Fruit fly (Drosophila melanogaster) whole organism, embryonic: ENCODE results near the gene Rbp.
A peak's percentile ranks its signal among the peaks of the same experiment; 100 is the strongest.

Experiments
- Atf6 ChIP-seq: fragments of 200-800 bp; sonication (Bioruptor generic); IDR thresholded peaks from 2 replicates; pipeline ENCODE4 v1.3.6; 2022; ENCODE audit warnings: missing biosample characterization, missing genetic modification characterization
- B-H1 ChIP-seq: fragments of 200-800 bp; sonication (Bioruptor generic); IDR thresholded peaks from 3 replicates; pipeline ENCODE4 v1.3.6; 2022; ENCODE audit warnings: missing biosample characterization, missing genetic modification characterization
- C15 ChIP-seq: fragments of 200-800 bp; sonication (Bioruptor generic); IDR thresholded peaks from 3 replicates; pipeline ENCODE4 v1.3.6; 2022; ENCODE audit warnings: missing biosample characterization, missing genetic modification characterization
- CG10979 ChIP-seq: fragments of 200-800 bp; sonication (Bioruptor generic); optimal IDR thresholded peaks from 2 replicates; lab custom pipeline; 2018; ENCODE audit warnings: missing biosample characterization, mild to moderate bottlenecking, missing genetic modification characterization, moderate library complexity
- CG11398 ChIP-seq: fragments of 200-800 bp; sonication (Bioruptor generic); optimal IDR thresholded peaks from 2 replicates; lab custom pipeline; 2016; ENCODE audit warnings: missing biosample characterization, missing genetic modification characterization
- CG12071 ChIP-seq: fragments of 200-800 bp; sonication (Bioruptor generic); optimal IDR thresholded peaks from 3 replicates; lab custom pipeline; 2018; ENCODE audit warnings: missing biosample characterization, mild to moderate bottlenecking, missing genetic modification characterization
- CG12659 ChIP-seq: fragments of 200-800 bp; sonication (Bioruptor generic); optimal IDR thresholded peaks from 3 replicates; lab custom pipeline; 2017; ENCODE audit warnings: mild to moderate bottlenecking, missing biosample characterization, missing genetic modification reagents, missing genetic modification characterization
- CG13894 ChIP-seq: fragments of 200-800 bp; sonication (Bioruptor generic); optimal IDR thresholded peaks from 3 replicates; lab custom pipeline; 2018; ENCODE audit warnings: missing biosample characterization, mild to moderate bottlenecking, missing genetic modification characterization, moderate library complexity
- CG15601 ChIP-seq: fragments of 200-800 bp; sonication (Bioruptor generic); optimal IDR thresholded peaks from 3 replicates; lab custom pipeline; 2019; ENCODE audit warnings: missing biosample characterization, mild to moderate bottlenecking, missing genetic modification characterization, moderate library complexity
- CG1602 ChIP-seq: fragments of 200-800 bp; sonication (Bioruptor generic); optimal IDR thresholded peaks from 3 replicates; lab custom pipeline; 2016; ENCODE audit warnings: missing biosample characterization, missing genetic modification characterization
- CG1603 ChIP-seq: fragments of 200-800 bp; sonication (Bioruptor generic); optimal IDR thresholded peaks from 2 replicates; lab custom pipeline; 2019; ENCODE audit warnings: missing biosample characterization, mild to moderate bottlenecking, missing genetic modification characterization, moderate library complexity
- CG30431 ChIP-seq: fragments of 200-800 bp; sonication (Bioruptor generic); optimal IDR thresholded peaks from 2 replicates; lab custom pipeline; 2017; ENCODE audit warnings: missing biosample characterization, missing genetic modification characterization
- CG4328 ChIP-seq: fragments of 200-800 bp; sonication (Bioruptor generic); optimal IDR thresholded peaks from 3 replicates; lab custom pipeline; 2017; ENCODE audit warnings: missing biosample characterization, missing genetic modification reagents, missing genetic modification characterization
- CG4360 ChIP-seq: fragments of 200-800 bp; sonication (Bioruptor generic); IDR thresholded peaks from 2 replicates; pipeline ENCODE4 v1.3.6; 2022; ENCODE audit warnings: missing biosample characterization, missing genetic modification characterization
- CG6254 ChIP-seq: fragments of 200-800 bp; sonication (Bioruptor generic); optimal IDR thresholded peaks from 3 replicates; lab custom pipeline; 2017; ENCODE audit warnings: mild to moderate bottlenecking, missing biosample characterization, missing genetic modification reagents, missing genetic modification characterization
- CG9797 ChIP-seq: fragments of 200-800 bp; sonication (Bioruptor generic); optimal IDR thresholded peaks from 3 replicates; lab custom pipeline; 2018; ENCODE audit warnings: missing biosample characterization, mild to moderate bottlenecking, missing genetic modification characterization
- CG9876 ChIP-seq: fragments of 200-800 bp; sonication (Bioruptor generic); optimal IDR thresholded peaks from 2 replicates; lab custom pipeline; 2016; ENCODE audit warnings: missing biosample characterization, missing genetic modification characterization
- D ChIP-seq, 2 experiments: fragments of 200-800 bp in 1 of 2; fragments of >200 bp in 1 of 2; sonication (Bioruptor generic) in 1 of 2; optimal IDR thresholded peaks; 2 replicates in 1 of 2; 3 replicates in 1 of 2; lab custom pipeline; 2017; ENCODE audit warnings: mild to moderate bottlenecking in 1 of 2, missing biosample characterization in 1 of 2, missing genetic modification characterization in 1 of 2, missing genetic modification reagents in 1 of 2
- Doc3 ChIP-seq: fragments of 200-800 bp; sonication (Bioruptor generic); IDR thresholded peaks from 3 replicates; pipeline ENCODE4 v1.3.6; 2022; ENCODE audit warnings: missing biosample characterization, missing genetic modification characterization; ENCODE audit not compliant: partially characterized antibody
- Dp ChIP-seq: fragments of 200-800 bp; sonication (Bioruptor generic); optimal IDR thresholded peaks from 2 replicates; lab custom pipeline; 2018; ENCODE audit warnings: missing biosample characterization, mild to moderate bottlenecking, missing genetic modification characterization, moderate library complexity
- H2.0 ChIP-seq: fragments of 200-800 bp; sonication (Bioruptor generic); IDR thresholded peaks from 2 replicates; pipeline ENCODE4 v1.3.6; 2022; ENCODE audit warnings: missing biosample characterization, missing genetic modification characterization
- HLH3B ChIP-seq: fragments of 200-800 bp; sonication (Bioruptor generic); IDR thresholded peaks from 2 replicates; pipeline ENCODE4 v1.3.6; 2022; ENCODE audit warnings: missing biosample characterization, missing genetic modification characterization
- HmgD ChIP-seq: fragments of 200-800 bp; sonication (Bioruptor generic); optimal IDR thresholded peaks from 3 replicates; lab custom pipeline; 2016; ENCODE audit warnings: missing biosample characterization, missing genetic modification characterization
- HmgZ ChIP-seq: fragments of 200-800 bp; sonication (Bioruptor generic); optimal IDR thresholded peaks from 2 replicates; lab custom pipeline; 2018; ENCODE audit warnings: missing biosample characterization, mild to moderate bottlenecking, missing genetic modification characterization
- Hr51 ChIP-seq, 2 experiments: fragments of 200-800 bp; sonication (Bioruptor generic); optimal IDR thresholded peaks; 2 replicates in 1 of 2; 3 replicates in 1 of 2; lab custom pipeline; 2016 to 2018; ENCODE audit warnings: missing biosample characterization in 2 of 2, missing genetic modification characterization in 2 of 2, mild to moderate bottlenecking in 1 of 2, moderate library complexity in 1 of 2
- Hsf ChIP-seq: fragments of 200-800 bp; sonication (Bioruptor generic); optimal IDR thresholded peaks from 3 replicates; lab custom pipeline; 2016; ENCODE audit warnings: missing biosample characterization, missing genetic modification characterization
- Xbp1 ChIP-seq: fragments of 200-800 bp; sonication (Bioruptor generic); optimal IDR thresholded peaks from 3 replicates; lab custom pipeline; 2016; ENCODE audit warnings: missing biosample characterization, mild to moderate bottlenecking, missing genetic modification characterization
- ase ChIP-seq: fragments of 200-800 bp; sonication (Bioruptor generic); IDR thresholded peaks from 3 replicates; pipeline ENCODE4 v1.3.6; 2022; ENCODE audit warnings: missing biosample characterization, missing genetic modification characterization
- bigmax ChIP-seq: fragments of 200-800 bp; sonication (Bioruptor generic); optimal IDR thresholded peaks from 2 replicates; lab custom pipeline; 2018; ENCODE audit warnings: missing biosample characterization, mild to moderate bottlenecking, missing genetic modification characterization
- cato ChIP-seq: fragments of 200-800 bp; sonication (Bioruptor generic); optimal IDR thresholded peaks from 2 replicates; lab custom pipeline; 2016; ENCODE audit warnings: missing biosample characterization, missing genetic modification characterization, borderline replicate concordance
- chinmo ChIP-seq: fragments of 200-800 bp; sonication (Bioruptor generic); IDR thresholded peaks from 4 replicates; pipeline ENCODE4 v1.3.6; 2022; ENCODE audit warnings: missing biosample characterization, missing genetic modification characterization; ENCODE audit not compliant: partially characterized antibody
- corto ChIP-seq: fragments of 200-800 bp; sonication (Bioruptor generic); optimal IDR thresholded peaks from 2 replicates; lab custom pipeline; 2016; ENCODE audit warnings: missing biosample characterization, mild to moderate bottlenecking, missing genetic modification characterization, moderate library complexity
- dysf ChIP-seq: fragments of 200-800 bp; sonication (Bioruptor generic); IDR thresholded peaks from 3 replicates; pipeline ENCODE4 v1.3.6; 2022; ENCODE audit warnings: missing biosample characterization, missing genetic modification characterization
- fd3F ChIP-seq: fragments of 200-800 bp; sonication (Bioruptor generic); optimal IDR thresholded peaks from 2 replicates; lab custom pipeline; 2018; ENCODE audit warnings: missing biosample characterization, mild to moderate bottlenecking, missing genetic modification characterization, moderate library complexity
- fu2 ChIP-seq: fragments of 200-800 bp; sonication (Bioruptor generic); optimal IDR thresholded peaks from 2 replicates; lab custom pipeline; 2016; ENCODE audit warnings: missing biosample characterization, missing genetic modification characterization
- grn ChIP-seq: fragments of 200-800 bp; sonication (Bioruptor generic); optimal IDR thresholded peaks from 3 replicates; lab custom pipeline; 2017; ENCODE audit warnings: missing biosample characterization, missing genetic modification characterization
- insv ChIP-seq, 2 experiments: fragments of 200-800 bp; sonication (Bioruptor generic); optimal IDR thresholded peaks; 3 replicates each; lab custom pipeline; 2016 to 2018; ENCODE audit warnings: missing biosample characterization in 2 of 2, missing genetic modification characterization in 2 of 2
- knrl ChIP-seq: fragments of 200-800 bp; sonication (Bioruptor generic); IDR thresholded peaks from 3 replicates; pipeline ENCODE4 v1.3.6; 2022; ENCODE audit warnings: missing biosample characterization, missing genetic modification characterization; ENCODE audit not compliant: partially characterized antibody
- nau ChIP-seq: fragments of 200-800 bp; sonication (Bioruptor generic); optimal IDR thresholded peaks from 3 replicates; lab custom pipeline; 2017; ENCODE audit warnings: missing biosample characterization, mild to moderate bottlenecking, missing genetic modification characterization, missing genetic modification reagents
- oc ChIP-seq: fragments of 200-800 bp; sonication (Bioruptor generic); optimal IDR thresholded peaks from 2 replicates; lab custom pipeline; 2018; ENCODE audit warnings: missing biosample characterization, mild to moderate bottlenecking, missing genetic modification characterization, moderate library complexity
- org-1 ChIP-seq: fragments of 200-800 bp; sonication (Bioruptor generic); optimal IDR thresholded peaks from 2 replicates; lab custom pipeline; 2017; ENCODE audit warnings: missing biosample characterization, missing genetic modification characterization
- ro ChIP-seq: fragments of 200-800 bp; sonication (Bioruptor generic); IDR thresholded peaks from 2 replicates; pipeline ENCODE4 v1.3.6; 2022; ENCODE audit warnings: missing biosample characterization, missing genetic modification characterization
- row ChIP-seq: fragments of 200-800 bp; sonication (Bioruptor generic); IDR thresholded peaks from 3 replicates; pipeline ENCODE4 v1.3.6; 2022; ENCODE audit warnings: missing biosample characterization, missing genetic modification characterization
- sc ChIP-seq, 3 experiments: fragments of >200 bp in 2 of 3; fragments of 200-800 bp in 1 of 3; sonication (Bioruptor generic) in 1 of 3; optimal IDR thresholded peaks; 2 replicates in 2 of 3; 3 replicates in 1 of 3; lab custom pipeline; 2017; ENCODE audit warnings: mild to moderate bottlenecking in 1 of 3, missing biosample characterization in 1 of 3, missing genetic modification characterization in 1 of 3, missing genetic modification reagents in 1 of 3
- shn ChIP-seq: fragments of 200-800 bp; sonication (Bioruptor generic); optimal IDR thresholded peaks from 3 replicates; lab custom pipeline; 2016; ENCODE audit warnings: missing biosample characterization, missing genetic modification characterization
- sima ChIP-seq: fragments of 200-800 bp; sonication (Bioruptor generic); optimal IDR thresholded peaks from 2 replicates; lab custom pipeline; 2016; ENCODE audit warnings: missing biosample characterization, missing genetic modification characterization
- slbo ChIP-seq: fragments of 200-800 bp; sonication (Bioruptor generic); IDR thresholded peaks from 2 replicates; pipeline ENCODE4 v1.3.6; 2022; ENCODE audit warnings: missing biosample characterization, missing genetic modification characterization
- slp2 ChIP-seq: fragments of 200-800 bp; sonication (Bioruptor generic); optimal IDR thresholded peaks from 2 replicates; lab custom pipeline; 2016; ENCODE audit warnings: missing biosample characterization, missing genetic modification characterization
- sqz ChIP-seq: fragments of 200-800 bp; sonication (Bioruptor generic); optimal IDR thresholded peaks from 3 replicates; lab custom pipeline; 2018; ENCODE audit warnings: missing biosample characterization, mild to moderate bottlenecking, missing genetic modification characterization
- unc-4 ChIP-seq: fragments of 200-800 bp; sonication (Bioruptor generic); IDR thresholded peaks from 2 replicates; pipeline ENCODE4 v1.3.6; 2022; ENCODE audit warnings: missing biosample characterization, missing genetic modification characterization; ENCODE audit not compliant: partially characterized antibody

Rbp gene

dm6 chr3R:15367477-15367876 lies 7.0 kb upstream of the Rbp start, which contains the start of gene CG34404 (continued):
- no peak for TF ChIP-seq D (optimal IDR thresholded peaks at IDR 0.05; lab: Kevin White, UChicago)
- no peak for TF ChIP-seq D (GFP tag; optimal IDR thresholded peaks at IDR 0.05; lab: Kevin White, UChicago)
- no peak for TF ChIP-seq nau (GFP tag; lab: Kevin White, UChicago)
- no peak for TF ChIP-seq CG6254 (GFP tag; lab: Kevin White, UChicago)
- TF ChIP-seq Xbp1 (GFP tag; lab: Kevin White, UChicago), result no peak
- TF ChIP-seq chinmo, result 0 out of 4 replicates have a peak, but pooled peaks have one; percentile 57
- TF ChIP-seq shn (GFP tag; lab: Kevin White, UChicago), result no peak
- TF ChIP-seq fd3F (GFP tag; lab: Kevin White, UChicago), result no peak
- no peak for TF ChIP-seq slbo
- TF ChIP-seq dysf, result no peak
- peak; percentile 61 to 96 for TF ChIP-seq insv (GFP tag; optimal IDR thresholded peaks at IDR 0.05; lab: Kevin White, UChicago)
- TF ChIP-seq Atf6 (GFP tag; lab: Robert Waterston, UW), result no peak
- TF ChIP-seq CG10979 (tag; lab: Kevin White, UChicago), result no peak
- TF ChIP-seq bigmax (GFP tag; lab: Kevin White, UChicago), result no peak
- TF ChIP-seq Hr51 (GFP tag; optimal IDR thresholded peaks at IDR 0.05; lab: Kevin White, UChicago), result no peak
- no peak for TF ChIP-seq B-H1
- no peak for TF ChIP-seq H2.0 (GFP tag; lab: Robert Waterston, UW)
- TF ChIP-seq row (GFP tag; lab: Robert Waterston, UW), result no peak
- no peak for TF ChIP-seq CG12659 (GFP tag; lab: Kevin White, UChicago)
- no peak for TF ChIP-seq corto (GFP tag; lab: Kevin White, UChicago)
- no peak for TF ChIP-seq HmgD
- no peak for TF ChIP-seq fu2 (GFP tag; lab: Kevin White, UChicago)
- no peak for TF ChIP-seq slp2
- TF ChIP-seq ase (GFP tag; lab: Robert Waterston, UW), result no peak
- no peak for TF ChIP-seq sc (optimal IDR thresholded peaks at IDR 0.05; lab: Kevin White, UChicago)
- TF ChIP-seq sc (GFP tag; optimal IDR thresholded peaks at IDR 0.05; lab: Kevin White, UChicago), result no peak
- TF ChIP-seq CG1603, result peak; percentile 59
- no peak for TF ChIP-seq org-1 (GFP tag; lab: Kevin White, UChicago)
- no peak for TF ChIP-seq HmgZ
- TF ChIP-seq Dp (GFP tag; lab: Kevin White, UChicago), result peak; percentile 85
- no peak for TF ChIP-seq HLH3B (GFP tag; lab: Robert Waterston, UW)
- TF ChIP-seq CG9876 (GFP tag; lab: Kevin White, UChicago), result no peak
- no peak for TF ChIP-seq CG12071 (GFP tag; lab: Kevin White, UChicago)
- no peak for TF ChIP-seq knrl (GFP tag; lab: Robert Waterston, UW)
- no peak for TF ChIP-seq C15 (GFP tag; lab: Robert Waterston, UW)
- TF ChIP-seq sqz, result no peak
- TF ChIP-seq CG11398 (GFP tag; lab: Kevin White, UChicago), result no peak
- TF ChIP-seq CG15601 (tag; lab: Kevin White, UChicago), result no peak
- no peak for TF ChIP-seq ro
- no peak for TF ChIP-seq CG4328 (GFP tag; lab: Kevin White, UChicago)
- no peak for TF ChIP-seq CG13894 (tag; lab: Kevin White, UChicago)
- TF ChIP-seq CG4360 (GFP tag; lab: Robert Waterston, UW), result no peak
- TF ChIP-seq CG9797, result no peak
- TF ChIP-seq sima (GFP tag; lab: Kevin White, UChicago), result no peak
- TF ChIP-seq CG1602 (GFP tag; lab: Kevin White, UChicago), result no peak
- no peak for TF ChIP-seq grn
- no peak for TF ChIP-seq Doc3
- TF ChIP-seq unc-4 (GFP tag; lab: Robert Waterston, UW), result 0 out of 2 replicates have a peak, but pooled peaks have one; percentile 24
- TF ChIP-seq cato (GFP tag; lab: Kevin White, UChicago), result no peak
- no peak for TF ChIP-seq oc (tag; lab: Kevin White, UChicago)
- TF ChIP-seq Hsf (GFP tag; lab: Kevin White, UChicago), result no peak
- no peak for TF ChIP-seq CG30431 (GFP tag; lab: Kevin White, UChicago)
